Worm (Caenorhabditis elegans): ENCODE results near the gene tbc-2.

ce11 chrII:5790313-5790773 is 36.9 kb downstream of the tbc-2 start, which contains the start of gene lect-2:
- TF ChIP-seq K09A11.1 (tag; optimal IDR thresholded peaks at IDR 0.05; ENCODE audit: insufficient read depth), result no peak
- TF ChIP-seq ceh-19 (GFP tag; optimal IDR thresholded peaks at IDR 0.05), result no peak
- TF ChIP-seq T23F11.4 (GFP tag; optimal IDR thresholded peaks at IDR 0.05), result no peak
- no peak for TF ChIP-seq nhr-11 (tag; optimal IDR thresholded peaks at IDR 0.05)
- TF ChIP-seq nfya-1 (tag; optimal IDR thresholded peaks at IDR 0.05), result no peak
- TF ChIP-seq K02D7.2 (tag; optimal IDR thresholded peaks at IDR 0.05), result no peak
- TF ChIP-seq fkh-10 (GFP tag; optimal IDR thresholded peaks at IDR 0.05), result no peak
